Fruit fly (Drosophila melanogaster): Measurements from ENCODE around the gene CG42583.

DNA sequence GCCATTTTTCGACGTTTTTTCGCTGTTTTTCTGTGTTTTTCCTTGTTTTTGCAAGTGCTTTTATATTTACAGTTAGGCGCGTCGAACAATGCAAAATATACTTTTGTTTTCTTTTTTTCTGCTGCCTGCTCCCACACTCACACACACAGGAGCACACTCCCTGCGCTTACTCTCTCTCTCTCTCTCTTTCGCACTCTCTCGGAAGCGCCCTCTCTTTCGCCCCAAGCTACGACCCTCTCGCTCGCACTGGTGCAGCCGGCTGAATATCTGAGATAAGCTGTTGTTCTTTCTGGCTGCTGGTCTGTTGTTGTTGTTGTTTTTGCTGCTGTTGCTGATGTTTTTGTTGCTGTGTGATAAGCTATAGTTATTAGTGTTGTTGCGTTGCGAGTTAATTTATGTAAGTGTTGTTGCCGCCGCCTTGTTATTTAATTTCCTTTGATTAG is 19.4 kb downstream of the CG42583 start:
- no peak for TF ChIP-seq psq (GFP tag; optimal IDR thresholded peaks at IDR 0.05)
- no peak for TF ChIP-seq OdsH (GFP tag; optimal IDR thresholded peaks at IDR 0.05)
- TF ChIP-seq pan (optimal IDR thresholded peaks at IDR 0.05): no peak
- peak; percentile 50 for TF ChIP-seq h (GFP tag; optimal IDR thresholded peaks at IDR 0.05)
- peak; percentile 11 for TF ChIP-seq Sp1 (GFP tag; optimal IDR thresholded peaks at IDR 0.05)

Data from whole organism, wandering third instar larva.